Worm (Caenorhabditis elegans) whole organism, young adult: Measurements from ENCODE around the gene acs-14.

ENCODE experiments used
- B0261.1 ChIP-seq: sonication (generic microtip); optimal IDR thresholded peaks from 2 replicates; lab custom pipeline; 2016; ENCODE audit warnings: mild to moderate bottlenecking, missing genetic modification characterization, moderate library complexity, missing compliant biosample characterization
- B0336.3 ChIP-seq: fragments of 200-800 bp; sonication (Bioruptor generic); IDR thresholded peaks from 2 replicates; pipeline ENCODE4 v1.3.6; 2022; ENCODE audit warnings: missing genetic modification characterization, missing compliant biosample characterization
- C06A6.2 ChIP-seq: fragments of 200-800 bp; sonication (Bioruptor generic); conservative IDR thresholded peaks from 2 replicates; pipeline ENCODE4 v1.3.6; 2022; ENCODE audit warnings: missing genetic modification characterization, missing compliant biosample characterization
- F22D6.2 ChIP-seq: sonication (generic microtip); optimal IDR thresholded peaks from 2 replicates; lab custom pipeline; 2016; ENCODE audit warnings: mild to moderate bottlenecking, missing genetic modification characterization, missing compliant biosample characterization
- F52B5.7 ChIP-seq: sonication (generic microtip); optimal IDR thresholded peaks from 2 replicates; lab custom pipeline; 2016; ENCODE audit warnings: mild to moderate bottlenecking, missing genetic modification characterization, missing compliant biosample characterization
- F57A8.1 ChIP-seq: fragments of 200-800 bp; sonication (Bioruptor generic); optimal IDR thresholded peaks from 2 replicates; lab custom pipeline; 2018; ENCODE audit warnings: mild to moderate bottlenecking, missing genetic modification characterization, moderate library complexity, missing compliant biosample characterization
- T07F8.4 ChIP-seq: sonication (generic microtip); optimal IDR thresholded peaks from 2 replicates; lab custom pipeline; 2016; ENCODE audit warnings: mild to moderate bottlenecking, missing genetic modification characterization, moderate library complexity, missing compliant biosample characterization
- Y56A3A.18 ChIP-seq: fragments of 200-800 bp; sonication (Bioruptor generic); IDR thresholded peaks from 2 replicates; pipeline ENCODE4 v1.3.6; 2022; ENCODE audit warnings: missing genetic modification reagents, missing genetic modification characterization, missing compliant biosample characterization
- Y79H2A.3 ChIP-seq: fragments of 200-800 bp; sonication (Bioruptor generic); conservative IDR thresholded peaks from 2 replicates; pipeline ENCODE4 v1.3.6; 2022; ENCODE audit warnings: missing genetic modification reagents, missing genetic modification characterization, missing compliant biosample characterization
- akir-1 ChIP-seq: fragments of 200-800 bp; sonication (Bioruptor generic); optimal IDR thresholded peaks from 2 replicates; lab custom pipeline; 2018; ENCODE audit warnings: mild to moderate bottlenecking, missing genetic modification characterization, moderate library complexity, missing compliant biosample characterization
- athp-1 ChIP-seq: sonication (generic microtip); optimal IDR thresholded peaks from 2 replicates; lab custom pipeline; 2017; ENCODE audit warnings: mild to moderate bottlenecking, missing genetic modification characterization, missing compliant biosample characterization
- attf-5 ChIP-seq: fragments of 200-800 bp; sonication (Bioruptor generic); optimal IDR thresholded peaks from 2 replicates; lab custom pipeline; 2018; ENCODE audit warnings: mild to moderate bottlenecking, missing genetic modification characterization, missing compliant biosample characterization
- attf-6 ChIP-seq: fragments of 200-800 bp; sonication (Bioruptor generic); IDR thresholded peaks from 2 replicates; pipeline ENCODE4 v1.3.6; 2022; ENCODE audit warnings: missing genetic modification reagents, missing genetic modification characterization, missing compliant biosample characterization
- bed-2 ChIP-seq: fragments of 200-800 bp; sonication (Bioruptor generic); IDR thresholded peaks from 2 replicates; pipeline ENCODE4 v1.3.6; 2022; ENCODE audit warnings: missing genetic modification reagents, missing genetic modification characterization, missing compliant biosample characterization
- ccch-3 ChIP-seq: fragments of 200-800 bp; sonication (Bioruptor generic); optimal IDR thresholded peaks from 2 replicates; lab custom pipeline; 2018; ENCODE audit warnings: mild to moderate bottlenecking, missing genetic modification characterization, missing compliant biosample characterization
- die-1 ChIP-seq: sonication (generic microtip); optimal IDR thresholded peaks from 2 replicates; lab custom pipeline; 2016; ENCODE audit warnings: missing genotype, mild to moderate bottlenecking, missing genetic modification characterization, missing compliant biosample characterization
- egl-18 ChIP-seq: fragments of 200-800 bp; sonication (Bioruptor generic); IDR thresholded peaks from 2 replicates; pipeline ENCODE4 v1.3.6; 2022; ENCODE audit warnings: missing genetic modification reagents, missing genetic modification characterization, missing compliant biosample characterization
- fkh-3 ChIP-seq: sonication (generic microtip); optimal IDR thresholded peaks from 2 replicates; lab custom pipeline; 2016; ENCODE audit warnings: mild to moderate bottlenecking, missing genetic modification characterization, missing compliant biosample characterization
- gei-17 ChIP-seq: fragments of 200-800 bp; sonication (Bioruptor generic); optimal IDR thresholded peaks from 2 replicates; lab custom pipeline; 2018; ENCODE audit warnings: mild to moderate bottlenecking, missing genetic modification characterization, missing compliant biosample characterization
- him-1 ChIP-seq: sonication (generic microtip); optimal IDR thresholded peaks from 2 replicates; lab custom pipeline; 2016; ENCODE audit warnings: missing genotype, missing genetic modification reagents, missing genetic modification characterization, missing compliant biosample characterization
- hmg-20 ChIP-seq: fragments of 200-800 bp; sonication (Bioruptor generic); IDR thresholded peaks from 2 replicates; pipeline ENCODE4 v1.3.6; 2022; ENCODE audit warnings: missing genetic modification reagents, missing genetic modification characterization, missing compliant biosample characterization
- hrde-1 ChIP-seq: sonication (generic microtip); optimal IDR thresholded peaks from 2 replicates; lab custom pipeline; 2016; ENCODE audit warnings: missing genetic modification characterization, mild to moderate bottlenecking, missing compliant biosample characterization, moderate library complexity, missing genotype, missing genetic modification reagents, borderline replicate concordance
- let-607 ChIP-seq, 2 experiments: fragments of 200-800 bp in 1 of 2; sonication (Bioruptor generic) in 1 of 2; sonication (generic microtip) in 1 of 2; optimal IDR thresholded peaks; 2 replicates each; lab custom pipeline; 2016 to 2018; ENCODE audit warnings: mild to moderate bottlenecking in 2 of 2, missing compliant biosample characterization in 2 of 2, missing genetic modification characterization in 2 of 2, moderate library complexity in 2 of 2, missing genotype in 1 of 2
- lin-26 ChIP-seq: fragments of 200-800 bp; sonication (Bioruptor generic); IDR thresholded peaks from 2 replicates; pipeline ENCODE4 v1.3.6; 2022; ENCODE audit warnings: missing genetic modification reagents, missing genetic modification characterization, missing compliant biosample characterization
- lin-40 ChIP-seq: sonication (generic microtip); optimal IDR thresholded peaks from 2 replicates; lab custom pipeline; 2016; ENCODE audit warnings: missing genetic modification characterization, mild to moderate bottlenecking, missing compliant biosample characterization, missing genotype, missing genetic modification reagents
- lin-54 ChIP-seq: fragments of 200-800 bp; sonication (Bioruptor generic); optimal IDR thresholded peaks from 2 replicates; lab custom pipeline; 2018; ENCODE audit warnings: mild to moderate bottlenecking, missing genetic modification characterization, missing compliant biosample characterization
- lsl-1 ChIP-seq: fragments of 200-800 bp; sonication (Bioruptor generic); optimal IDR thresholded peaks from 2 replicates; lab custom pipeline; 2018; ENCODE audit warnings: mild to moderate bottlenecking, missing genetic modification characterization, moderate library complexity, missing compliant biosample characterization
- madf-10 ChIP-seq: sonication (generic microtip); optimal IDR thresholded peaks from 2 replicates; lab custom pipeline; 2016; ENCODE audit warnings: mild to moderate bottlenecking, missing genetic modification characterization, missing compliant biosample characterization
- madf-8 ChIP-seq: fragments of 200-800 bp; sonication (Bioruptor generic); conservative IDR thresholded peaks from 2 replicates; pipeline ENCODE4 v1.3.6; 2022; ENCODE audit warnings: missing genetic modification reagents, missing genetic modification characterization, missing compliant biosample characterization
- nfyb-1 ChIP-seq: fragments of 200-800 bp; sonication (Bioruptor generic); IDR thresholded peaks from 2 replicates; pipeline ENCODE4 v1.3.6; 2022; ENCODE audit warnings: missing genetic modification reagents, missing genetic modification characterization, missing compliant biosample characterization
- nhr-80 ChIP-seq: sonication (generic microtip); optimal IDR thresholded peaks from 2 replicates; lab custom pipeline; 2016; ENCODE audit warnings: missing genetic modification characterization, missing compliant biosample characterization
- repo-1 ChIP-seq: sonication (generic microtip); optimal IDR thresholded peaks from 2 replicates; lab custom pipeline; 2017; ENCODE audit warnings: mild to moderate bottlenecking, missing genetic modification characterization, missing compliant biosample characterization
- rpc-1 ChIP-seq, 2 experiments: fragments of 150-350 bp in 1 of 2; sonication (generic microtip) in 1 of 2; optimal IDR thresholded peaks; 2 replicates each; lab custom pipeline; 2014 to 2018; ENCODE audit warnings: missing biosample characterization in 1 of 2, missing genetic modification characterization in 1 of 2, missing genetic modification reagents in 1 of 2, missing genotype in 1 of 2
- somi-1 ChIP-seq: fragments of 200-800 bp; sonication (Bioruptor generic); optimal IDR thresholded peaks from 2 replicates; lab custom pipeline; 2018; ENCODE audit warnings: mild to moderate bottlenecking, missing genetic modification characterization, missing compliant biosample characterization
- unc-130 ChIP-seq: sonication (generic microtip); optimal IDR thresholded peaks from 2 replicates; lab custom pipeline; 2016; ENCODE audit warnings: missing genetic modification reagents, missing genetic modification characterization, missing compliant biosample characterization
- unc-62 ChIP-seq: fragments of 150-350 bp; optimal IDR thresholded peaks from 2 replicates; lab custom pipeline; 2014; ENCODE audit warnings: missing biosample characterization, missing genetic modification reagents, missing genetic modification characterization
- zim-3 ChIP-seq: sonication (generic microtip); optimal IDR thresholded peaks from 2 replicates; lab custom pipeline; 2017; ENCODE audit warnings: mild to moderate bottlenecking, missing genetic modification characterization, moderate library complexity, missing compliant biosample characterization
- ztf-22 ChIP-seq: fragments of 200-800 bp; sonication (Bioruptor generic); optimal IDR thresholded peaks from 2 replicates; lab custom pipeline; 2018; ENCODE audit warnings: mild to moderate bottlenecking, missing genetic modification characterization, moderate library complexity, missing compliant biosample characterization
- ztf-25 ChIP-seq: fragments of 200-800 bp; sonication (Bioruptor generic); IDR thresholded peaks from 2 replicates; pipeline ENCODE4 v1.3.6; 2022; ENCODE audit warnings: missing genetic modification reagents, missing genetic modification characterization, missing compliant biosample characterization
- ztf-26 ChIP-seq: sonication (generic microtip); optimal IDR thresholded peaks from 2 replicates; lab custom pipeline; 2017; ENCODE audit warnings: missing genetic modification characterization, missing compliant biosample characterization

The acs-14 gene

ce11 chrV:9516280-9516679, 8.3 kb downstream of the acs-14 start:
- TF ChIP-seq die-1 (tag; lab: Kevin White, UChicago) (peak; percentile 1), ztf-22 (GFP tag; lab: Kevin White, UChicago) (no peak), F22D6.2 (tag; lab: Kevin White, UChicago) (peak; percentile 82), nhr-80 (tag; lab: Kevin White, UChicago) (peak; percentile 15), B0336.3 (GFP tag; lab: Robert Waterston, UW) (no peak; the same call in 1 of the 2 replicates), egl-18 (no peak), ztf-26 (tag; lab: Kevin White, UChicago) (peak; percentile 89), lsl-1 (GFP tag; lab: Kevin White, UChicago) (no peak), Y56A3A.18 (GFP tag; lab: Robert Waterston, UW) (0 out of 2 replicates have a peak, but pooled peaks have one; percentile 33), somi-1 (GFP tag; lab: Kevin White, UChicago) (peak; percentile 78), unc-130 (GFP tag; lab: Kevin White, UChicago) (no peak), madf-8 (GFP tag; lab: Robert Waterston, UW) (no peak), lin-40 (tag; lab: Kevin White, UChicago) (peak; percentile 45), nfyb-1 (GFP tag; lab: Robert Waterston, UW) (no peak), rpc-1 (optimal IDR thresholded peaks at IDR 0.05; lab: Kevin White, UChicago) (no peak), rpc-1 (tag; optimal IDR thresholded peaks at IDR 0.05; lab: Kevin White, UChicago) (no peak), lin-26 (GFP tag; lab: Robert Waterston, UW) (peak; percentile 65; the same call in 1 of the 2 replicates), let-607 (tag; optimal IDR thresholded peaks at IDR 0.05; lab: Kevin White, UChicago) (no peak), C06A6.2 (GFP tag; lab: Robert Waterston, UW) (peak; percentile 43; the same call in 1 of the 2 replicates), ccch-3 (GFP tag; lab: Kevin White, UChicago) (no peak), him-1 (no peak)

ce11 chrV:9518832-9519231, 10.9 kb downstream of the acs-14 start, which contains the start of gene C50F4.8:
TSS of gene C50F4.8 (minus strand) at chrV:9518859.
- TF ChIP-seq rpc-1 (optimal IDR thresholded peaks at IDR 0.05; lab: Kevin White, UChicago) (no peak), rpc-1 (tag; optimal IDR thresholded peaks at IDR 0.05; lab: Kevin White, UChicago) (no peak), madf-10 (tag; lab: Kevin White, UChicago) (no peak), gei-17 (no peak), unc-62 (GFP tag; lab: Kevin White, UChicago) (no peak), bed-2 (GFP tag; lab: Robert Waterston, UW) (no peak), B0336.3 (GFP tag; lab: Robert Waterston, UW) (no peak), fkh-3 (no peak), lin-40 (tag; lab: Kevin White, UChicago) (no peak), ztf-25 (GFP tag; lab: Robert Waterston, UW) (no peak), akir-1 (GFP tag; lab: Kevin White, UChicago) (no peak), madf-8 (GFP tag; lab: Robert Waterston, UW) (no peak), attf-5 (no peak), T07F8.4 (tag; lab: Kevin White, UChicago) (no peak), ztf-22 (GFP tag; lab: Kevin White, UChicago) (no peak), zim-3 (no peak), repo-1 (tag; lab: Kevin White, UChicago) (no peak), F57A8.1 (GFP tag; lab: Kevin White, UChicago) (no peak)

- TF ChIP-seq hrde-1 (tag; lab: Kevin White, UChicago) (no peak), attf-6 (GFP tag; lab: Robert Waterston, UW) (no peak), let-607 (tag; optimal IDR thresholded peaks at IDR 0.05; lab: Kevin White, UChicago) (no peak), F52B5.7 (tag; lab: Kevin White, UChicago) (no peak), Y79H2A.3 (GFP tag; lab: Robert Waterston, UW) (no peak), hmg-20 (GFP tag; lab: Robert Waterston, UW) (no peak), lin-54 (GFP tag; lab: Kevin White, UChicago) (no peak), B0261.1 (no peak), athp-1 (tag; lab: Kevin White, UChicago) (no peak)
Observed at ce11 chrV:9521697-9522096, 13.8 kb downstream of the acs-14 start.
